Worm (Caenorhabditis elegans): ENCODE measurements around the gene C07H4.1.

Gene C07H4.1

ce11 chrII:9062261-9062948, 31.1 kb downstream of the C07H4.1 start:
- TF ChIP-seq ceh-63 (GFP tag; optimal IDR thresholded peaks at IDR 0.05) = no peak
- no peak for TF ChIP-seq efl-1 (optimal IDR thresholded peaks at IDR 0.05)
- peak in 1 of 2 experiments; percentile 21 for TF ChIP-seq efl-1 (GFP tag; optimal IDR thresholded peaks at IDR 0.05 in 1 of 2)
- peak; percentile 60 for TF ChIP-seq skn-1 (tag; optimal IDR thresholded peaks at IDR 0.05)
- no peak for TF ChIP-seq fos-1 (tag; optimal IDR thresholded peaks at IDR 0.05)
- TF ChIP-seq rnt-1 (tag; optimal IDR thresholded peaks at IDR 0.05) = peak; percentile 19
- TF ChIP-seq nhr-85 (tag) = peak; percentile 66

- TF ChIP-seq lsy-2 (tag; optimal IDR thresholded peaks at IDR 0.05) (peak; percentile 72 to 81), fos-1 (tag; optimal IDR thresholded peaks at IDR 0.05) (peak; percentile 66), aha-1 (tag; optimal IDR thresholded peaks at IDR 0.05) (peak; percentile 51), lin-15B (tag; optimal IDR thresholded peaks at IDR 0.05) (peak; percentile 47), ces-1 (GFP tag; optimal IDR thresholded peaks at IDR 0.05) (no peak), hlh-4 (tag; optimal IDR thresholded peaks at IDR 0.05) (no peak), dsc-1 (tag; optimal IDR thresholded peaks at IDR 0.05) (peak; percentile 71), ceh-90 (tag; optimal IDR thresholded peaks at IDR 0.05) (no peak), grh-1 (GFP tag; IDR thresholded peaks at IDR 0.05) (0 out of 2 replicates have a peak, but pooled peaks have one; percentile 11), ztf-11 (tag; optimal IDR thresholded peaks at IDR 0.05) (no peak), egl-27 (tag; optimal IDR thresholded peaks at IDR 0.05) (no peak), lin-14 (GFP tag; optimal IDR thresholded peaks at IDR 0.05) (peak; percentile 90), unc-86 (tag; optimal IDR thresholded peaks at IDR 0.05) (peak; percentile 74), lir-3 (tag; optimal IDR thresholded peaks at IDR 0.05; ENCODE audit: poor library complexity) (no peak), mab-9 (GFP tag; IDR thresholded peaks at IDR 0.05) (0 out of 2 replicates have a peak, but pooled peaks have one; percentile 12), snu-23 (GFP tag; optimal IDR thresholded peaks at IDR 0.05) (peak; percentile 84), pag-3 (tag; optimal IDR thresholded peaks at IDR 0.05; ENCODE audit: borderline replicate concordance, insufficient read depth) (no peak), skn-1 (tag; optimal IDR thresholded peaks at IDR 0.05) (peak; percentile 73), ceh-63 (GFP tag; optimal IDR thresholded peaks at IDR 0.05) (no peak), nhr-84 (tag; optimal IDR thresholded peaks at IDR 0.05) (no peak), fkh-10 (GFP tag; optimal IDR thresholded peaks at IDR 0.05) (peak; percentile 77), nhr-11 (tag; optimal IDR thresholded peaks at IDR 0.05) (no peak), nhr-47 (tag; optimal IDR thresholded peaks at IDR 0.05) (peak; percentile 78), alr-1 (tag; optimal IDR thresholded peaks at IDR 0.05; ENCODE audit: borderline replicate concordance) (no peak), fkh-8 (tag; optimal IDR thresholded peaks at IDR 0.05) (peak; percentile 74), blmp-1 (tag; optimal IDR thresholded peaks at IDR 0.05) (no peak), ama-1 (optimal IDR thresholded peaks at IDR 0.05) (no peak), pqm-1 (tag; optimal IDR thresholded peaks at IDR 0.05) (no peak), tbx-2 (tag; optimal IDR thresholded peaks at IDR 0.05) (peak; percentile 74), tlp-1 (tag; optimal IDR thresholded peaks at IDR 0.05) (no peak), unc-130 (tag; optimal IDR thresholded peaks at IDR 0.05) (peak; percentile 26), ceh-88 (GFP tag; IDR thresholded peaks at IDR 0.05) (no peak), nhr-20 (tag; optimal IDR thresholded peaks at IDR 0.05) (peak; percentile 72), sox-4 (tag; optimal IDR thresholded peaks at IDR 0.05) (no peak), C16A3.4 (tag; optimal IDR thresholded peaks at IDR 0.05) (peak; percentile 66), sptf-1 (tag; optimal IDR thresholded peaks at IDR 0.05) (no peak), pax-3 (tag; optimal IDR thresholded peaks at IDR 0.05) (peak; percentile 50), fkh-4 (tag; optimal IDR thresholded peaks at IDR 0.05; ENCODE audit: borderline replicate concordance) (no peak), snpc-4 (tag; optimal IDR thresholded peaks at IDR 0.05) (no peak), nhr-76 (tag; optimal IDR thresholded peaks at IDR 0.05) (no peak), xbp-1 (tag; optimal IDR thresholded peaks at IDR 0.05) (peak; percentile 59), mep-1 (tag; optimal IDR thresholded peaks at IDR 0.05) (peak; percentile 81), nhr-90 (tag; optimal IDR thresholded peaks at IDR 0.05; ENCODE audit: poor library complexity) (peak; percentile 26), isw-1 (GFP tag; IDR thresholded peaks at IDR 0.05) (peak; percentile 47), nhr-19 (GFP tag; conservative IDR thresholded peaks at IDR 0.05) (peak; percentile 47)
Observed at ce11 chrII:9061557-9062183, 31.8 kb downstream of the C07H4.1 start.
